Fruit fly (Drosophila melanogaster): ENCODE measurements around the gene pb.

Gene pb

dm6 chr3R:6664371-6665116 lies 77.3 kb downstream of the pb start (continued):
- peak; percentile 22 for TF ChIP-seq zen (tag; optimal IDR thresholded peaks at IDR 0.05)
- peak; percentile 83 for TF ChIP-seq Med (GFP tag)
- TF ChIP-seq ase (GFP tag; IDR thresholded peaks at IDR 0.05) = no peak
- no peak for TF ChIP-seq CG6175 (GFP tag; IDR thresholded peaks at IDR 0.05)
- no peak for TF ChIP-seq Dref (GFP tag; IDR thresholded peaks at IDR 0.05)
- TF ChIP-seq CG4360 (GFP tag; IDR thresholded peaks at IDR 0.05) = peak; percentile 48; the same call in 1 of the 2 replicates
- TF ChIP-seq otp (GFP tag; IDR thresholded peaks at IDR 0.05) = no peak; the same call in 2 of the 3 replicates
- TF ChIP-seq Sox100B (GFP tag; optimal IDR thresholded peaks at IDR 0.05) = peak; percentile 27
- no peak for TF ChIP-seq Abd-B (GFP tag; optimal IDR thresholded peaks at IDR 0.05)
- TF ChIP-seq CG2202 (tag; optimal IDR thresholded peaks at IDR 0.05) = peak; percentile 30
- TF ChIP-seq NC2β (GFP tag; optimal IDR thresholded peaks at IDR 0.05) = peak; percentile 10
- TF ChIP-seq BtbVII (GFP tag; optimal IDR thresholded peaks at IDR 0.05) = no peak
- no peak for TF ChIP-seq CG3281 (GFP tag; optimal IDR thresholded peaks at IDR 0.05)
- peak; percentile 29; the same call in 1 of the 2 replicates for TF ChIP-seq vvl (GFP tag; IDR thresholded peaks at IDR 0.05)
- TF ChIP-seq ac (GFP tag; optimal IDR thresholded peaks at IDR 0.05) = peak; percentile 70
- no peak for TF ChIP-seq lab (GFP tag; optimal IDR thresholded peaks at IDR 0.05)
- TF ChIP-seq CG9727 (GFP tag; optimal IDR thresholded peaks at IDR 0.05) = peak; percentile 39
- peak; percentile 25; the same call in 1 of the 3 replicates for TF ChIP-seq row (GFP tag; IDR thresholded peaks at IDR 0.05)
- TF ChIP-seq Oaz (GFP tag; IDR thresholded peaks at IDR 0.05) = no peak
- no peak for TF ChIP-seq Hey (tag; optimal IDR thresholded peaks at IDR 0.05)
- no peak for TF ChIP-seq CG12769 (tag; optimal IDR thresholded peaks at IDR 0.05)
- no peak for TF ChIP-seq ash1 (GFP tag; optimal IDR thresholded peaks at IDR 0.05)
- TF ChIP-seq Jarid2 (GFP tag; optimal IDR thresholded peaks at IDR 0.05) = no peak
- no peak for TF ChIP-seq pho (GFP tag; optimal IDR thresholded peaks at IDR 0.05)
- TF ChIP-seq CG6272 (GFP tag; IDR thresholded peaks at IDR 0.05) = 0 out of 2 replicates have a peak, but pooled peaks have one; percentile 5
- no peak for TF ChIP-seq Gsc (GFP tag; IDR thresholded peaks at IDR 0.05)
- TF ChIP-seq CG4854 (GFP tag; optimal IDR thresholded peaks at IDR 0.05) = no peak
- no peak for TF ChIP-seq C15 (GFP tag; IDR thresholded peaks at IDR 0.05)
- TF ChIP-seq CG15601 (tag; optimal IDR thresholded peaks at IDR 0.05) = no peak
- TF ChIP-seq NfI (GFP tag; optimal IDR thresholded peaks at IDR 0.05) = no peak
- no peak for TF ChIP-seq toy (GFP tag; IDR thresholded peaks at IDR 0.05)
- TF ChIP-seq Hr3 (GFP tag; optimal IDR thresholded peaks at IDR 0.05) = no peak
- TF ChIP-seq Six4 (GFP tag; optimal IDR thresholded peaks at IDR 0.05) = no peak
- peak; percentile 30 for TF ChIP-seq HLHmδ (GFP tag; optimal IDR thresholded peaks at IDR 0.05)
- TF ChIP-seq CG2712 (tag; optimal IDR thresholded peaks at IDR 0.05) = peak; percentile 14
- peak; percentile 25 for TF ChIP-seq phol (tag; optimal IDR thresholded peaks at IDR 0.05)
- TF ChIP-seq CG12104 (GFP tag; optimal IDR thresholded peaks at IDR 0.05) = peak; percentile 8
- TF ChIP-seq Drgx (GFP tag; IDR thresholded peaks at IDR 0.05) = 0 out of 2 replicates have a peak, but pooled peaks have one; percentile 10
- peak; percentile 21; the same call in 1 of the 2 replicates for TF ChIP-seq onecut (GFP tag; IDR thresholded peaks at IDR 0.05)
- TF ChIP-seq CG17361 (GFP tag; IDR thresholded peaks at IDR 0.05) = peak; percentile 75
- 0 out of 3 replicates have a peak, but pooled peaks have one; percentile 27 for TF ChIP-seq gce (GFP tag; IDR thresholded peaks at IDR 0.05)
- TF ChIP-seq Bdp1 (GFP tag; optimal IDR thresholded peaks at IDR 0.05) = no peak
- TF ChIP-seq kay (GFP tag; optimal IDR thresholded peaks at IDR 0.05) = no peak
- TF ChIP-seq CG32767 (GFP tag; IDR thresholded peaks at IDR 0.05) = no peak
- no peak for TF ChIP-seq CG9797 (GFP tag; optimal IDR thresholded peaks at IDR 0.05)
- peak; percentile 87 for TF ChIP-seq CG5180 (GFP tag; optimal IDR thresholded peaks at IDR 0.05)
- TF ChIP-seq sim (GFP tag; IDR thresholded peaks at IDR 0.05) = 0 out of 2 replicates have a peak, but pooled peaks have one; percentile 22
- no peak for TF ChIP-seq pzg (GFP tag; optimal IDR thresholded peaks at IDR 0.05)
- TF ChIP-seq NC2α (GFP tag; optimal IDR thresholded peaks at IDR 0.05) = no peak
- no peak for TF ChIP-seq Lim3 (GFP tag; IDR thresholded peaks at IDR 0.05)

Measured in whole organism, embryonic.